ENCODE assay signal across 1 fruit fly cellular context in genomic region chr3R:22365660-22366195, dm6.
TF ChIP-seq lines count a peak whose summit lies in the region.

TSS of gene CG5382 (minus strand) at chr3R:22365983.

TF ChIP-seq in whole organism, embryonic, 481 proteins besides CTCF, POLR2A, EP300 and RAD21 (continued from another document):
- TF ChIP-seq CG31388 (GFP tag; optimal IDR thresholded peaks at IDR 0.05; lab: Kevin White, UChicago), result no peak
- TF ChIP-seq D19B (GFP tag; optimal IDR thresholded peaks at IDR 0.05; lab: Kevin White, UChicago), result no peak
- TF ChIP-seq Rfx (GFP tag; IDR thresholded peaks at IDR 0.05; lab: Robert Waterston, UW), result no peak
- TF ChIP-seq MESR4 (GFP tag; optimal IDR thresholded peaks at IDR 0.05; lab: Kevin White, UChicago), result peak; percentile 71
- TF ChIP-seq CG1024 (GFP tag; IDR thresholded peaks at IDR 0.05; lab: Robert Waterston, UW), result no peak
- no peak for TF ChIP-seq Chrac-16 (GFP tag; optimal IDR thresholded peaks at IDR 0.05; lab: Kevin White, UChicago)
- TF ChIP-seq CG14014 (GFP tag; IDR thresholded peaks at IDR 0.05; lab: Robert Waterston, UW), result no peak
- no peak for TF ChIP-seq Xrp1 (GFP tag; IDR thresholded peaks at IDR 0.05; lab: Robert Waterston, UW)
- no peak for TF ChIP-seq hbn (GFP tag; IDR thresholded peaks at IDR 0.05; lab: Robert Waterston, UW; ENCODE audit: partially characterized antibody)
- peak; percentile 11 for TF ChIP-seq stwl (tag; optimal IDR thresholded peaks at IDR 0.05; lab: Kevin White, UChicago)
- no peak for TF ChIP-seq wor (GFP tag; IDR thresholded peaks at IDR 0.05; lab: Robert Waterston, UW)
- no peak for TF ChIP-seq ken (GFP tag; IDR thresholded peaks at IDR 0.05; lab: Robert Waterston, UW)
- TF ChIP-seq btn (GFP tag; optimal IDR thresholded peaks at IDR 0.05; lab: Kevin White, UChicago), result no peak
- no peak for TF ChIP-seq Ravus (GFP tag; IDR thresholded peaks at IDR 0.05; lab: Robert Waterston, UW)
- TF ChIP-seq gsb (GFP tag; IDR thresholded peaks at IDR 0.05; lab: Robert Waterston, UW), result no peak
- no peak for TF ChIP-seq CoRest (tag; optimal IDR thresholded peaks at IDR 0.05; lab: Kevin White, UChicago)
- TF ChIP-seq sd (tag; optimal IDR thresholded peaks at IDR 0.05; lab: Kevin White, UChicago), result peak; percentile 30
- no peak for TF ChIP-seq CG16815 (GFP tag; optimal IDR thresholded peaks at IDR 0.05; lab: Kevin White, UChicago)
- no peak for TF ChIP-seq CG15601 (tag; optimal IDR thresholded peaks at IDR 0.05; lab: Kevin White, UChicago)
- TF ChIP-seq her (GFP tag; optimal IDR thresholded peaks at IDR 0.05; lab: Kevin White, UChicago), result no peak
- no peak for TF ChIP-seq Fer3 (tag; optimal IDR thresholded peaks at IDR 0.05; lab: Kevin White, UChicago)
- TF ChIP-seq CG4707 (GFP tag; optimal IDR thresholded peaks at IDR 0.05; lab: Kevin White, UChicago), result no peak
- no peak for TF ChIP-seq Sry-β (GFP tag; optimal IDR thresholded peaks at IDR 0.05; lab: Kevin White, UChicago)
- TF ChIP-seq ERR (GFP tag; optimal IDR thresholded peaks at IDR 0.05; lab: Kevin White, UChicago), result no peak
- TF ChIP-seq Hr78 (GFP tag; optimal IDR thresholded peaks at IDR 0.05; lab: Kevin White, UChicago), result no peak
- no peak for TF ChIP-seq jumu (GFP tag; optimal IDR thresholded peaks at IDR 0.05; lab: Kevin White, UChicago)
- TF ChIP-seq chn (GFP tag; optimal IDR thresholded peaks at IDR 0.05; lab: Kevin White, UChicago), result no peak
- no peak for TF ChIP-seq CG2120 (GFP tag; optimal IDR thresholded peaks at IDR 0.05; lab: Kevin White, UChicago)
- TF ChIP-seq NC2β (GFP tag; optimal IDR thresholded peaks at IDR 0.05; lab: Kevin White, UChicago), result no peak
- no peak for TF ChIP-seq zen (tag; optimal IDR thresholded peaks at IDR 0.05; lab: Kevin White, UChicago)
- peak; percentile 53 for TF ChIP-seq YL-1 (GFP tag; optimal IDR thresholded peaks at IDR 0.05; lab: Kevin White, UChicago)
- TF ChIP-seq BEAF-32 (GFP tag; optimal IDR thresholded peaks at IDR 0.05; lab: Kevin White, UChicago), result peak; percentile 42
- TF ChIP-seq CG7556 (GFP tag; optimal IDR thresholded peaks at IDR 0.05; lab: Kevin White, UChicago), result no peak
- TF ChIP-seq E2f2 (GFP tag; IDR thresholded peaks at IDR 0.05; lab: Robert Waterston, UW), result peak; percentile 69
- no peak for TF ChIP-seq CG10321 (GFP tag; IDR thresholded peaks at IDR 0.05; lab: Robert Waterston, UW)
- no peak for TF ChIP-seq CG31365 (tag; optimal IDR thresholded peaks at IDR 0.05; lab: Kevin White, UChicago)
- TF ChIP-seq schlank (tag; optimal IDR thresholded peaks at IDR 0.05; lab: Kevin White, UChicago), result no peak
- no peak for TF ChIP-seq CG14441 (GFP tag; IDR thresholded peaks at IDR 0.05; lab: Robert Waterston, UW)
- TF ChIP-seq bab2 (GFP tag; optimal IDR thresholded peaks at IDR 0.05; lab: Kevin White, UChicago), result no peak
- no peak for TF ChIP-seq D19A (tag; optimal IDR thresholded peaks at IDR 0.05; lab: Kevin White, UChicago)
- peak; percentile 18 for TF ChIP-seq lbe (GFP tag; optimal IDR thresholded peaks at IDR 0.05; lab: Kevin White, UChicago)
- no peak for TF ChIP-seq CG11247 (GFP tag; IDR thresholded peaks at IDR 0.05; lab: Robert Waterston, UW)
- TF ChIP-seq nerfin-1 (tag; optimal IDR thresholded peaks at IDR 0.05; lab: Kevin White, UChicago), result peak; percentile 36
- no peak for TF ChIP-seq Sox100B (GFP tag; optimal IDR thresholded peaks at IDR 0.05; lab: Kevin White, UChicago)
- no peak for TF ChIP-seq Bteb2 (GFP tag; optimal IDR thresholded peaks at IDR 0.05; lab: Kevin White, UChicago)
- no peak for TF ChIP-seq twi (tag; optimal IDR thresholded peaks at IDR 0.05; lab: Kevin White, UChicago)
- TF ChIP-seq h (optimal IDR thresholded peaks at IDR 0.05; lab: Kevin White, UChicago), result no peak
- no peak for TF ChIP-seq rib (GFP tag; IDR thresholded peaks at IDR 0.05; lab: Robert Waterston, UW)
- TF ChIP-seq insv (GFP tag; optimal IDR thresholded peaks at IDR 0.05; lab: Kevin White, UChicago), result no peak
- TF ChIP-seq ftz-f1 (GFP tag; optimal IDR thresholded peaks at IDR 0.05; lab: Kevin White, UChicago), result no peak
- TF ChIP-seq hkb (optimal IDR thresholded peaks at IDR 0.05; lab: Kevin White, UChicago), result no peak
- TF ChIP-seq hkb (GFP tag; IDR thresholded peaks at IDR 0.05; lab: Robert Waterston, UW), result no peak
- TF ChIP-seq pita (GFP tag; optimal IDR thresholded peaks at IDR 0.05; lab: Kevin White, UChicago), result no peak
- peak; percentile 38; the same call in 1 of the 2 replicates for TF ChIP-seq CG13287 (GFP tag; IDR thresholded peaks at IDR 0.05; lab: Robert Waterston, UW; ENCODE audit: partially characterized antibody)
- no peak for TF ChIP-seq dmrt11E (tag; optimal IDR thresholded peaks at IDR 0.05; lab: Kevin White, UChicago)
- no peak for TF ChIP-seq CG10959 (GFP tag; IDR thresholded peaks at IDR 0.05; lab: Robert Waterston, UW)
- TF ChIP-seq bigmax (GFP tag; optimal IDR thresholded peaks at IDR 0.05; lab: Kevin White, UChicago), result no peak
- no peak for TF ChIP-seq Tbp (GFP tag; optimal IDR thresholded peaks at IDR 0.05; lab: Kevin White, UChicago)
- TF ChIP-seq maf-S (GFP tag; optimal IDR thresholded peaks at IDR 0.05; lab: Kevin White, UChicago), result no peak
- no peak for TF ChIP-seq CG5180 (GFP tag; optimal IDR thresholded peaks at IDR 0.05; lab: Kevin White, UChicago)
- TF ChIP-seq zf30C (GFP tag; optimal IDR thresholded peaks at IDR 0.05; lab: Kevin White, UChicago), result no peak
- TF ChIP-seq CG4328 (GFP tag; optimal IDR thresholded peaks at IDR 0.05; lab: Kevin White, UChicago), result no peak
- no peak for TF ChIP-seq Lhr (GFP tag; optimal IDR thresholded peaks at IDR 0.05; lab: Kevin White, UChicago)
- TF ChIP-seq CG14710 (tag; optimal IDR thresholded peaks at IDR 0.05; lab: Kevin White, UChicago), result no peak
- TF ChIP-seq CG8388 (GFP tag; optimal IDR thresholded peaks at IDR 0.05; lab: Kevin White, UChicago), result no peak
